Fruit fly (Drosophila melanogaster) whole organism, embryonic: Measurements from ENCODE around the gene PIP82.

ENCODE experiments used
- CG10147 ChIP-seq: fragments of 200-800 bp; sonication (Bioruptor generic); optimal IDR thresholded peaks from 2 replicates; lab custom pipeline; 2019; ENCODE audit warnings: missing biosample characterization, mild to moderate bottlenecking, missing genetic modification characterization, moderate library complexity
- CG10321 ChIP-seq: fragments of 200-800 bp; sonication (Bioruptor generic); IDR thresholded peaks from 2 replicates; pipeline ENCODE4 v1.3.6; 2022; ENCODE audit warnings: missing biosample characterization, missing genetic modification characterization
- CG11456 ChIP-seq: fragments of 200-800 bp; sonication (Bioruptor generic); IDR thresholded peaks from 3 replicates; pipeline ENCODE4 v1.3.6; 2022; ENCODE audit warnings: missing biosample characterization, missing genetic modification characterization
- CG12769 ChIP-seq: fragments of 200-800 bp; sonication (Bioruptor generic); optimal IDR thresholded peaks from 2 replicates; lab custom pipeline; 2019; ENCODE audit warnings: missing biosample characterization, mild to moderate bottlenecking, missing genetic modification characterization, moderate library complexity
- CG13624 ChIP-seq: fragments of 200-800 bp; sonication (Bioruptor generic); optimal IDR thresholded peaks from 2 replicates; lab custom pipeline; 2016; ENCODE audit warnings: missing biosample characterization, missing genetic modification characterization
- CG14441 ChIP-seq: fragments of 200-800 bp; sonication (Bioruptor generic); IDR thresholded peaks from 2 replicates; pipeline ENCODE4 v1.3.6; 2022; ENCODE audit warnings: missing biosample characterization, missing genetic modification characterization
- CG15011 ChIP-seq: fragments of 200-800 bp; sonication (Bioruptor generic); optimal IDR thresholded peaks from 3 replicates; lab custom pipeline; 2018; ENCODE audit warnings: missing biosample characterization, mild to moderate bottlenecking, missing genetic modification characterization
- CG18262 ChIP-seq: fragments of 200-800 bp; optimal IDR thresholded peaks from 3 replicates; lab custom pipeline; 2019; ENCODE audit warnings: missing biosample characterization, mild to moderate bottlenecking, missing genetic modification characterization, moderate library complexity
- CG18619 ChIP-seq: fragments of 200-800 bp; sonication (Bioruptor generic); optimal IDR thresholded peaks from 3 replicates; lab custom pipeline; 2017; ENCODE audit warnings: missing biosample characterization, mild to moderate bottlenecking, missing genetic modification characterization
- CG2120 ChIP-seq: fragments of 200-800 bp; sonication (Bioruptor generic); optimal IDR thresholded peaks from 3 replicates; lab custom pipeline; 2016; ENCODE audit warnings: missing biosample characterization, missing genetic modification characterization
- CG2712 ChIP-seq: fragments of 200-800 bp; optimal IDR thresholded peaks from 3 replicates; lab custom pipeline; 2019; ENCODE audit warnings: missing biosample characterization, mild to moderate bottlenecking, missing genetic modification characterization, moderate library complexity
- CG31441 ChIP-seq: fragments of 200-800 bp; sonication (Bioruptor generic); IDR thresholded peaks from 2 replicates; pipeline ENCODE4 v1.3.6; 2022; ENCODE audit warnings: missing biosample characterization, missing genetic modification characterization
- CG32767 ChIP-seq: fragments of 200-800 bp; sonication (Bioruptor generic); IDR thresholded peaks from 2 replicates; pipeline ENCODE4 v1.3.6; 2022; ENCODE audit warnings: missing biosample characterization, missing genetic modification characterization
- CG33213 ChIP-seq: fragments of 200-800 bp; sonication (Bioruptor generic); optimal IDR thresholded peaks from 3 replicates; lab custom pipeline; 2016; ENCODE audit warnings: missing biosample characterization, missing genetic modification characterization
- CG3847 ChIP-seq: fragments of 200-800 bp; sonication (Bioruptor generic); IDR thresholded peaks from 2 replicates; pipeline ENCODE4 v1.3.6; 2022; ENCODE audit warnings: missing biosample characterization, missing genetic modification characterization
- CG6654 ChIP-seq: fragments of 200-800 bp; sonication (Bioruptor generic); optimal IDR thresholded peaks from 2 replicates; lab custom pipeline; 2017; ENCODE audit warnings: missing biosample characterization, mild to moderate bottlenecking, missing genetic modification characterization
- CG6689 ChIP-seq: fragments of 200-800 bp; sonication (Bioruptor generic); IDR thresholded peaks from 2 replicates; pipeline ENCODE4 v1.3.6; 2022; ENCODE audit warnings: missing biosample characterization, missing genetic modification characterization
- CG6791 ChIP-seq: fragments of 200-800 bp; sonication (Bioruptor generic); IDR thresholded peaks from 3 replicates; pipeline ENCODE4 v1.3.6; 2022; ENCODE audit warnings: missing biosample characterization, missing genetic modification characterization; ENCODE audit not compliant: partially characterized antibody
- CG7839 ChIP-seq: fragments of 200-800 bp; sonication (Bioruptor generic); optimal IDR thresholded peaks from 3 replicates; lab custom pipeline; 2018; ENCODE audit warnings: missing biosample characterization, mild to moderate bottlenecking, missing genetic modification characterization, moderate library complexity
- CG7928 ChIP-seq: fragments of 200-800 bp; sonication (Bioruptor generic); optimal IDR thresholded peaks from 2 replicates; lab custom pipeline; 2017; ENCODE audit warnings: missing biosample characterization, mild to moderate bottlenecking, missing genetic modification characterization
- CG8089 ChIP-seq: fragments of 200-800 bp; sonication (Bioruptor generic); optimal IDR thresholded peaks from 3 replicates; lab custom pipeline; 2016; ENCODE audit warnings: missing biosample characterization, missing genetic modification characterization
- CG8765 ChIP-seq: fragments of 200-800 bp; sonication (Bioruptor generic); IDR thresholded peaks from 2 replicates; pipeline ENCODE4 v1.3.6; 2022; ENCODE audit warnings: missing biosample characterization, missing genetic modification characterization
- CoRest ChIP-seq: fragments of 200-800 bp; sonication (Bioruptor generic); optimal IDR thresholded peaks from 3 replicates; lab custom pipeline; 2018; ENCODE audit warnings: missing biosample characterization, mild to moderate bottlenecking, missing genetic modification characterization, moderate library complexity
- Dad ChIP-seq: fragments of 200-800 bp; sonication (Bioruptor generic); optimal IDR thresholded peaks from 3 replicates; lab custom pipeline; 2016; ENCODE audit warnings: missing biosample characterization, missing genetic modification characterization
- Drgx ChIP-seq: fragments of 200-800 bp; sonication (Bioruptor generic); IDR thresholded peaks from 2 replicates; pipeline ENCODE4 v1.3.6; 2022; ENCODE audit warnings: missing biosample characterization, missing genetic modification characterization
- Elba2 ChIP-seq: fragments of 200-800 bp; sonication (Bioruptor generic); optimal IDR thresholded peaks from 3 replicates; lab custom pipeline; 2016; ENCODE audit warnings: missing biosample characterization, missing genetic modification characterization
- Ets65A ChIP-seq: fragments of 200-800 bp; sonication (Bioruptor generic); peaks from one replicate; lab custom pipeline; 2016; ENCODE audit warnings: missing biosample characterization, missing genetic modification characterization
- H2.0 ChIP-seq: fragments of 200-800 bp; sonication (Bioruptor generic); IDR thresholded peaks from 2 replicates; pipeline ENCODE4 v1.3.6; 2022; ENCODE audit warnings: missing biosample characterization, missing genetic modification characterization
- Hr3 ChIP-seq: fragments of 200-800 bp; sonication (Bioruptor generic); optimal IDR thresholded peaks from 3 replicates; lab custom pipeline; 2016; ENCODE audit warnings: missing biosample characterization, missing genetic modification characterization
- Nf-YB ChIP-seq: fragments of 200-800 bp; sonication (Bioruptor generic); optimal IDR thresholded peaks from 3 replicates; lab custom pipeline; 2019; ENCODE audit warnings: missing biosample characterization, mild to moderate bottlenecking, missing genetic modification characterization, moderate library complexity
- PHDP ChIP-seq: fragments of 200-800 bp; sonication (Bioruptor generic); optimal IDR thresholded peaks from 3 replicates; lab custom pipeline; 2018; ENCODE audit warnings: missing biosample characterization, mild to moderate bottlenecking, missing genetic modification characterization, moderate library complexity
- Sry-δ ChIP-seq: fragments of 200-800 bp; sonication (Bioruptor generic); optimal IDR thresholded peaks from 2 replicates; lab custom pipeline; 2016; ENCODE audit warnings: missing biosample characterization, missing genetic modification characterization
- Tbp ChIP-seq: fragments of >200 bp; optimal IDR thresholded peaks from 2 replicates; lab custom pipeline; 2018; ENCODE audit warnings: missing biosample characterization, missing genetic modification characterization
- ap ChIP-seq: fragments of 200-800 bp; sonication (Bioruptor generic); IDR thresholded peaks from 2 replicates; pipeline ENCODE4 v1.3.6; 2022; ENCODE audit warnings: missing biosample characterization, missing genetic modification characterization
- bab2 ChIP-seq: fragments of 200-800 bp; sonication (Bioruptor generic); optimal IDR thresholded peaks from 2 replicates; lab custom pipeline; 2016; ENCODE audit warnings: missing biosample characterization, missing genetic modification characterization
- caup ChIP-seq: fragments of 200-800 bp; sonication (Bioruptor generic); optimal IDR thresholded peaks from 3 replicates; lab custom pipeline; 2017; ENCODE audit warnings: missing biosample characterization, mild to moderate bottlenecking, missing genetic modification characterization, moderate library complexity; ENCODE audit not compliant: severe bottlenecking
- crc ChIP-seq: fragments of 200-800 bp; sonication (Bioruptor generic); optimal IDR thresholded peaks from 2 replicates; lab custom pipeline; 2016; ENCODE audit warnings: missing biosample characterization, missing genetic modification characterization
- ftz-f1 ChIP-seq: fragments of 200-800 bp; sonication (Bioruptor generic); optimal IDR thresholded peaks from 2 replicates; lab custom pipeline; 2016; ENCODE audit warnings: missing biosample characterization, missing genetic modification characterization
- gce ChIP-seq: fragments of 200-800 bp; sonication (Bioruptor generic); IDR thresholded peaks from 3 replicates; pipeline ENCODE4 v1.3.6; 2022; ENCODE audit warnings: missing biosample characterization, missing genetic modification characterization
- gcm ChIP-seq: fragments of 200-800 bp; sonication (Bioruptor generic); optimal IDR thresholded peaks from 2 replicates; lab custom pipeline; 2019; ENCODE audit warnings: missing biosample characterization, mild to moderate bottlenecking, missing genetic modification characterization, moderate library complexity
- gfzf ChIP-seq: fragments of 200-800 bp; sonication (Bioruptor generic); optimal IDR thresholded peaks from 2 replicates; lab custom pipeline; 2016; ENCODE audit warnings: missing biosample characterization, mild to moderate bottlenecking, missing genetic modification characterization, moderate library complexity
- gsb-n ChIP-seq: fragments of 200-800 bp; sonication (Bioruptor generic); optimal IDR thresholded peaks from 3 replicates; lab custom pipeline; 2018; ENCODE audit warnings: missing biosample characterization, mild to moderate bottlenecking, missing genetic modification characterization
- her ChIP-seq: fragments of 200-800 bp; sonication (Bioruptor generic); optimal IDR thresholded peaks from 2 replicates; lab custom pipeline; 2016; ENCODE audit warnings: missing biosample characterization, missing genetic modification characterization
- ind ChIP-seq: fragments of 200-800 bp; sonication (Bioruptor generic); optimal IDR thresholded peaks from 3 replicates; lab custom pipeline; 2016; ENCODE audit warnings: missing biosample characterization, missing genetic modification characterization
- jing ChIP-seq: fragments of 200-800 bp; sonication (Bioruptor generic); optimal IDR thresholded peaks from 2 replicates; lab custom pipeline; 2018; ENCODE audit warnings: missing biosample characterization, mild to moderate bottlenecking, missing genetic modification characterization
- lmd ChIP-seq: fragments of 200-800 bp; sonication (Bioruptor generic); IDR thresholded peaks from 2 replicates; pipeline ENCODE4 v1.3.6; 2022; ENCODE audit warnings: missing biosample characterization, missing genetic modification characterization
- org-1 ChIP-seq: fragments of 200-800 bp; sonication (Bioruptor generic); optimal IDR thresholded peaks from 2 replicates; lab custom pipeline; 2017; ENCODE audit warnings: missing biosample characterization, missing genetic modification characterization
- peb ChIP-seq: fragments of 200-800 bp; sonication (Bioruptor generic); IDR thresholded peaks from 2 replicates; pipeline ENCODE4 v1.3.6; 2022; ENCODE audit warnings: missing biosample characterization, missing genetic modification characterization
- sens ChIP-seq: fragments of 200-800 bp; sonication (Bioruptor generic); peaks from one replicate; lab custom pipeline; 2016; ENCODE audit warnings: missing biosample characterization, missing genetic modification characterization
- twi ChIP-seq: fragments of 200-800 bp; optimal IDR thresholded peaks from 2 replicates; lab custom pipeline; 2019; ENCODE audit warnings: missing biosample characterization, mild to moderate bottlenecking, missing genetic modification characterization, moderate library complexity
- vvl ChIP-seq: fragments of 200-800 bp; sonication (Bioruptor generic); IDR thresholded peaks from 2 replicates; pipeline ENCODE4 v1.3.6; 2022; ENCODE audit warnings: missing biosample characterization, missing genetic modification characterization
- z ChIP-seq: fragments of 200-800 bp; sonication (Bioruptor generic); IDR thresholded peaks from 3 replicates; pipeline ENCODE4 v1.3.6; 2022; ENCODE audit warnings: missing biosample characterization, missing genetic modification characterization

The PIP82 gene

dm6 chrX:8538182-8538581 is 8.7 kb upstream of the PIP82 start (continued):
- TF ChIP-seq CG10147, result peak; percentile 51
- peak; percentile 58 for TF ChIP-seq ind (GFP tag; lab: Kevin White, UChicago)
- TF ChIP-seq CG11456 (GFP tag; lab: Robert Waterston, UW), result peak; percentile 66; the same call in 1 of the 3 replicates
- no peak for TF ChIP-seq Tbp (GFP tag; lab: Kevin White, UChicago)
- no peak for TF ChIP-seq CG6791 (GFP tag; lab: Robert Waterston, UW)
- TF ChIP-seq Drgx (GFP tag; lab: Robert Waterston, UW), result no peak
- TF ChIP-seq bab2 (GFP tag; lab: Kevin White, UChicago), result peak; percentile 62
- TF ChIP-seq Ets65A (GFP tag; lab: Kevin White, UChicago), result peak; percentile 24
- TF ChIP-seq CG33213, result peak; percentile 52
- peak; percentile 74 for TF ChIP-seq CG12769 (tag; lab: Kevin White, UChicago)
- TF ChIP-seq z, result no peak
- TF ChIP-seq Dad (GFP tag; lab: Kevin White, UChicago), result peak; percentile 15
- peak; percentile 64 for TF ChIP-seq CG6689 (GFP tag; lab: Robert Waterston, UW)
- peak; percentile 48 for TF ChIP-seq crc (GFP tag; lab: Kevin White, UChicago)
- TF ChIP-seq jing (GFP tag; lab: Kevin White, UChicago), result peak; percentile 3
- TF ChIP-seq ap (GFP tag; lab: Robert Waterston, UW), result peak; percentile 21; the same call in 1 of the 2 replicates
- no peak for TF ChIP-seq CG8765 (GFP tag; lab: Robert Waterston, UW)
- peak; percentile 27 for TF ChIP-seq CG6654
- TF ChIP-seq CG8089 (GFP tag; lab: Kevin White, UChicago), result peak; percentile 25
- no peak for TF ChIP-seq peb (GFP tag; lab: Robert Waterston, UW)
- TF ChIP-seq CG2120, result peak; percentile 61
- peak; percentile 75 for TF ChIP-seq CG31441
- peak; percentile 29 for TF ChIP-seq Hr3
- TF ChIP-seq her (GFP tag; lab: Kevin White, UChicago), result peak; percentile 35
- peak; percentile 27 for TF ChIP-seq twi (tag; lab: Kevin White, UChicago)
- TF ChIP-seq CG2712, result peak; percentile 75
- peak; percentile 24 for TF ChIP-seq gsb-n
- peak; percentile 82 for TF ChIP-seq vvl (GFP tag; lab: Robert Waterston, UW)
- peak; percentile 46; the same call in 1 of the 2 replicates for TF ChIP-seq CG32767 (GFP tag; lab: Robert Waterston, UW)
- TF ChIP-seq CG7839 (tag; lab: Kevin White, UChicago), result peak; percentile 77
- peak; percentile 64 for TF ChIP-seq CG14441 (GFP tag; lab: Robert Waterston, UW)
- peak; percentile 52 for TF ChIP-seq H2.0 (GFP tag; lab: Robert Waterston, UW)
- peak; percentile 59 for TF ChIP-seq org-1 (GFP tag; lab: Kevin White, UChicago)
- peak; percentile 52 for TF ChIP-seq gcm (GFP tag; lab: Kevin White, UChicago)
- TF ChIP-seq CG7928, result no peak
- no peak for TF ChIP-seq Sry-δ
- peak; percentile 68 for TF ChIP-seq CG18262 (tag; lab: Kevin White, UChicago)
- TF ChIP-seq ftz-f1, result no peak
- TF ChIP-seq CoRest (tag; lab: Kevin White, UChicago), result peak; percentile 63
- TF ChIP-seq CG13624 (GFP tag; lab: Kevin White, UChicago), result peak; percentile 16
- TF ChIP-seq sens, result peak; percentile 89
- 0 out of 3 replicates have a peak, but pooled peaks have one; percentile 30 for TF ChIP-seq gce
- TF ChIP-seq CG10321 (GFP tag; lab: Robert Waterston, UW), result no peak
- peak; percentile 32 for TF ChIP-seq Nf-YB
- TF ChIP-seq PHDP (tag; lab: Kevin White, UChicago), result peak; percentile 68
- TF ChIP-seq CG18619 (GFP tag; lab: Kevin White, UChicago), result peak; percentile 7
- peak; percentile 15 for TF ChIP-seq caup (GFP tag; lab: Kevin White, UChicago)
- TF ChIP-seq CG15011 (GFP tag; lab: Kevin White, UChicago), result peak; percentile 13
- TF ChIP-seq lmd (GFP tag; lab: Robert Waterston, UW), result peak; percentile 42
- peak; percentile 34; the same call in 1 of the 2 replicates for TF ChIP-seq CG3847 (GFP tag; lab: Robert Waterston, UW)
- no peak for TF ChIP-seq Elba2 (GFP tag; lab: Kevin White, UChicago)
- TF ChIP-seq gfzf (GFP tag; lab: Kevin White, UChicago), result no peak
